Fruit fly (Drosophila melanogaster) whole organism, embryonic: Measurements from ENCODE around the gene Reck.

Experiments
- Atf3 ChIP-seq: fragments of 200-800 bp; sonication (Bioruptor generic); optimal IDR thresholded peaks from 3 replicates; lab custom pipeline; 2016; ENCODE audit warnings: missing biosample characterization, missing genetic modification characterization
- CG10209 ChIP-seq: fragments of 200-800 bp; sonication (Bioruptor generic); optimal IDR thresholded peaks from 3 replicates; lab custom pipeline; 2017; ENCODE audit warnings: missing biosample characterization, mild to moderate bottlenecking, missing genetic modification characterization, missing genetic modification reagents
- CG10267 ChIP-seq: fragments of 200-800 bp; sonication (Bioruptor generic); optimal IDR thresholded peaks from 2 replicates; lab custom pipeline; 2018; ENCODE audit warnings: missing biosample characterization, mild to moderate bottlenecking, missing genetic modification characterization, moderate library complexity
- CG10959 ChIP-seq: fragments of 200-800 bp; sonication (Bioruptor generic); IDR thresholded peaks from 2 replicates; pipeline ENCODE4 v1.3.6; 2022; ENCODE audit warnings: missing biosample characterization, missing genetic modification characterization
- CG12071 ChIP-seq: fragments of 200-800 bp; sonication (Bioruptor generic); optimal IDR thresholded peaks from 3 replicates; lab custom pipeline; 2018; ENCODE audit warnings: missing biosample characterization, mild to moderate bottlenecking, missing genetic modification characterization
- CG13123 ChIP-seq: fragments of 200-800 bp; sonication (Bioruptor generic); optimal IDR thresholded peaks from 2 replicates; lab custom pipeline; 2016; ENCODE audit warnings: missing biosample characterization, missing genetic modification characterization
- CG13287 ChIP-seq: fragments of 200-800 bp; sonication (Bioruptor generic); IDR thresholded peaks from 2 replicates; pipeline ENCODE4 v1.3.6; 2022; ENCODE audit warnings: missing biosample characterization, missing genetic modification characterization; ENCODE audit not compliant: partially characterized antibody
- CG13424 ChIP-seq: fragments of 200-800 bp; sonication (Bioruptor generic); optimal IDR thresholded peaks from 2 replicates; lab custom pipeline; 2019; ENCODE audit warnings: missing biosample characterization, mild to moderate bottlenecking, missing genetic modification characterization, moderate library complexity
- CG15011 ChIP-seq: fragments of 200-800 bp; sonication (Bioruptor generic); optimal IDR thresholded peaks from 3 replicates; lab custom pipeline; 2018; ENCODE audit warnings: missing biosample characterization, mild to moderate bottlenecking, missing genetic modification characterization
- CG18764 ChIP-seq: fragments of 200-800 bp; sonication (Bioruptor generic); optimal IDR thresholded peaks from 3 replicates; lab custom pipeline; 2016; ENCODE audit warnings: missing biosample characterization, missing genetic modification characterization
- CG2120 ChIP-seq: fragments of 200-800 bp; sonication (Bioruptor generic); optimal IDR thresholded peaks from 3 replicates; lab custom pipeline; 2016; ENCODE audit warnings: missing biosample characterization, missing genetic modification characterization
- CG2199 ChIP-seq: fragments of 200-800 bp; sonication (Bioruptor generic); IDR thresholded peaks from 3 replicates; pipeline ENCODE4 v1.3.6; 2022; ENCODE audit warnings: missing biosample characterization, missing genetic modification characterization
- CG30403 ChIP-seq: fragments of 200-800 bp; sonication (Bioruptor generic); optimal IDR thresholded peaks from 3 replicates; lab custom pipeline; 2016; ENCODE audit warnings: missing biosample characterization, missing genetic modification characterization
- CG32767 ChIP-seq: fragments of 200-800 bp; sonication (Bioruptor generic); IDR thresholded peaks from 2 replicates; pipeline ENCODE4 v1.3.6; 2022; ENCODE audit warnings: missing biosample characterization, missing genetic modification characterization
- CG3847 ChIP-seq: fragments of 200-800 bp; sonication (Bioruptor generic); IDR thresholded peaks from 2 replicates; pipeline ENCODE4 v1.3.6; 2022; ENCODE audit warnings: missing biosample characterization, missing genetic modification characterization
- CG4282 ChIP-seq: fragments of 200-800 bp; sonication (Bioruptor generic); optimal IDR thresholded peaks from 2 replicates; lab custom pipeline; 2016; ENCODE audit warnings: missing biosample characterization, missing genetic modification characterization
- CG4854 ChIP-seq: fragments of 200-800 bp; sonication (Bioruptor generic); optimal IDR thresholded peaks from 2 replicates; lab custom pipeline; 2016; ENCODE audit warnings: missing biosample characterization, missing genetic modification characterization, inconsistent platforms
- CG6175 ChIP-seq: fragments of 200-800 bp; sonication (Bioruptor generic); IDR thresholded peaks from 3 replicates; pipeline ENCODE4 v1.3.6; 2022; ENCODE audit warnings: missing biosample characterization, missing genetic modification characterization
- CG8290 ChIP-seq, 3 experiments: fragments of 200-800 bp; sonication (Bioruptor generic); optimal IDR thresholded peaks; 2 replicates each; lab custom pipeline; 2016 to 2019; ENCODE audit warnings: missing biosample characterization in 3 of 3, missing genetic modification characterization in 3 of 3, mild to moderate bottlenecking in 2 of 3, moderate library complexity in 1 of 3
- CG8478 ChIP-seq: fragments of >200 bp; optimal IDR thresholded peaks from 2 replicates; lab custom pipeline; 2018
- CG8924 ChIP-seq: fragments of 200-800 bp; optimal IDR thresholded peaks from 3 replicates; lab custom pipeline; 2019; ENCODE audit warnings: missing biosample characterization, mild to moderate bottlenecking, missing genetic modification characterization, moderate library complexity
- GATAe ChIP-seq: fragments of 200-800 bp; sonication (Bioruptor generic); conservative IDR thresholded peaks from 2 replicates; pipeline ENCODE4 v1.3.6; 2022; ENCODE audit warnings: missing biosample characterization, missing genetic modification characterization
- Hmr ChIP-seq: fragments of 200-800 bp; sonication (Bioruptor generic); optimal IDR thresholded peaks from 3 replicates; lab custom pipeline; 2017; ENCODE audit warnings: mild to moderate bottlenecking, missing biosample characterization, missing genetic modification reagents, missing genetic modification characterization
- Hr39 ChIP-seq: fragments of >200 bp; optimal IDR thresholded peaks from 2 replicates; lab custom pipeline; 2017
- Hsf ChIP-seq: fragments of 200-800 bp; sonication (Bioruptor generic); optimal IDR thresholded peaks from 3 replicates; lab custom pipeline; 2016; ENCODE audit warnings: missing biosample characterization, missing genetic modification characterization
- Lpt ChIP-seq: fragments of >200 bp; optimal IDR thresholded peaks from 2 replicates; lab custom pipeline; 2018; ENCODE audit warnings: missing biosample characterization, missing genetic modification characterization
- MESR4 ChIP-seq: fragments of 200-800 bp; sonication (Bioruptor generic); optimal IDR thresholded peaks from 2 replicates; lab custom pipeline; 2018; ENCODE audit warnings: missing biosample characterization, mild to moderate bottlenecking, missing genetic modification characterization, moderate library complexity
- Mad ChIP-seq: fragments of 200-800 bp; sonication (Bioruptor generic); optimal IDR thresholded peaks from 2 replicates; lab custom pipeline; 2016; ENCODE audit warnings: missing biosample characterization, missing genetic modification characterization
- NfI ChIP-seq: fragments of 200-800 bp; sonication (Bioruptor generic); optimal IDR thresholded peaks from 3 replicates; lab custom pipeline; 2018; ENCODE audit warnings: missing biosample characterization, mild to moderate bottlenecking, missing genetic modification characterization, moderate library complexity
- Ptx1 ChIP-seq: fragments of 200-800 bp; sonication (Bioruptor generic); IDR thresholded peaks from 2 replicates; pipeline ENCODE4 v1.3.6; 2022; ENCODE audit warnings: missing biosample characterization, missing genetic modification characterization
- Xrp1 ChIP-seq: fragments of 200-800 bp; sonication (Bioruptor generic); IDR thresholded peaks from 2 replicates; pipeline ENCODE4 v1.3.6; 2022; ENCODE audit warnings: missing biosample characterization, missing genetic modification characterization
- ab ChIP-seq: fragments of 200-800 bp; sonication (Bioruptor generic); optimal IDR thresholded peaks from 2 replicates; lab custom pipeline; 2016; ENCODE audit warnings: missing biosample characterization, missing genetic modification characterization
- aop ChIP-seq: fragments of 200-800 bp; sonication (Bioruptor generic); IDR thresholded peaks from 2 replicates; pipeline ENCODE4 v1.3.6; 2022; ENCODE audit warnings: missing biosample characterization, missing genetic modification characterization
- ap ChIP-seq: fragments of 200-800 bp; sonication (Bioruptor generic); IDR thresholded peaks from 2 replicates; pipeline ENCODE4 v1.3.6; 2022; ENCODE audit warnings: missing biosample characterization, missing genetic modification characterization
- br ChIP-seq: fragments of >200 bp; optimal IDR thresholded peaks from 2 replicates; lab custom pipeline; 2017
- chinmo ChIP-seq: fragments of 200-800 bp; sonication (Bioruptor generic); IDR thresholded peaks from 4 replicates; pipeline ENCODE4 v1.3.6; 2022; ENCODE audit warnings: missing biosample characterization, missing genetic modification characterization; ENCODE audit not compliant: partially characterized antibody
- croc ChIP-seq: fragments of 200-800 bp; sonication (Bioruptor generic); conservative IDR thresholded peaks from 3 replicates; pipeline ENCODE4 v1.3.6; 2022; ENCODE audit warnings: missing biosample characterization, missing genetic modification characterization
- dimm ChIP-seq: fragments of 200-800 bp; sonication (Bioruptor generic); IDR thresholded peaks from 2 replicates; pipeline ENCODE4 v1.3.6; 2022; ENCODE audit warnings: missing biosample characterization, missing genetic modification characterization
- dmrt11E ChIP-seq: fragments of 200-800 bp; sonication (Bioruptor generic); optimal IDR thresholded peaks from 3 replicates; lab custom pipeline; 2018; ENCODE audit warnings: missing biosample characterization, mild to moderate bottlenecking, missing genetic modification characterization, moderate library complexity
- ham ChIP-seq: fragments of 200-800 bp; sonication (Bioruptor generic); IDR thresholded peaks from 2 replicates; pipeline ENCODE4 v1.3.6; 2022; ENCODE audit warnings: missing biosample characterization, missing genetic modification characterization
- hkb ChIP-seq, 2 experiments: fragments of 200-800 bp in 1 of 2; fragments of >200 bp in 1 of 2; sonication (Bioruptor generic) in 1 of 2; IDR thresholded peaks in 1 of 2; optimal IDR thresholded peaks in 1 of 2; 2 replicates each; pipeline versions ENCODE4 v1.3.6 to Lab custom; 2017 to 2022; ENCODE audit warnings: missing biosample characterization in 1 of 2, missing genetic modification characterization in 1 of 2
- kah ChIP-seq: fragments of 200-800 bp; sonication (Bioruptor generic); optimal IDR thresholded peaks from 2 replicates; lab custom pipeline; 2018; ENCODE audit warnings: missing biosample characterization, mild to moderate bottlenecking, missing genetic modification characterization
- lov ChIP-seq, 2 experiments: fragments of 200-800 bp in 1 of 2; fragments of >200 bp in 1 of 2; sonication (Bioruptor generic) in 1 of 2; IDR thresholded peaks in 1 of 2; optimal IDR thresholded peaks in 1 of 2; 2 replicates in 1 of 2; 3 replicates in 1 of 2; pipeline versions ENCODE4 v1.3.6 to Lab custom; 2017 to 2022; ENCODE audit warnings: missing biosample characterization in 1 of 2, missing genetic modification characterization in 1 of 2
- nmo ChIP-seq: fragments of 200-800 bp; sonication (Bioruptor generic); optimal IDR thresholded peaks from 2 replicates; lab custom pipeline; 2018; ENCODE audit warnings: missing biosample characterization, mild to moderate bottlenecking, missing genetic modification characterization, moderate library complexity
- nom ChIP-seq: fragments of 200-800 bp; sonication (Bioruptor generic); optimal IDR thresholded peaks from 2 replicates; lab custom pipeline; 2017; ENCODE audit warnings: missing biosample characterization, missing genetic modification characterization, mild to moderate bottlenecking, moderate library complexity, missing genetic modification reagents
- onecut ChIP-seq: fragments of 200-800 bp; sonication (Bioruptor generic); IDR thresholded peaks from 2 replicates; pipeline ENCODE4 v1.3.6; 2022; ENCODE audit warnings: missing biosample characterization, missing genetic modification characterization
- ttk ChIP-seq: fragments of 200-800 bp; sonication (Bioruptor generic); IDR thresholded peaks from 2 replicates; pipeline ENCODE4 v2.1.2; 2022; ENCODE audit warnings: missing biosample characterization, missing genetic modification characterization
- wdn ChIP-seq: fragments of 200-800 bp; sonication (Bioruptor generic); IDR thresholded peaks from 2 replicates; pipeline ENCODE4 v1.3.6; 2022; ENCODE audit warnings: missing biosample characterization, missing genetic modification characterization

Gene Reck

DNA sequence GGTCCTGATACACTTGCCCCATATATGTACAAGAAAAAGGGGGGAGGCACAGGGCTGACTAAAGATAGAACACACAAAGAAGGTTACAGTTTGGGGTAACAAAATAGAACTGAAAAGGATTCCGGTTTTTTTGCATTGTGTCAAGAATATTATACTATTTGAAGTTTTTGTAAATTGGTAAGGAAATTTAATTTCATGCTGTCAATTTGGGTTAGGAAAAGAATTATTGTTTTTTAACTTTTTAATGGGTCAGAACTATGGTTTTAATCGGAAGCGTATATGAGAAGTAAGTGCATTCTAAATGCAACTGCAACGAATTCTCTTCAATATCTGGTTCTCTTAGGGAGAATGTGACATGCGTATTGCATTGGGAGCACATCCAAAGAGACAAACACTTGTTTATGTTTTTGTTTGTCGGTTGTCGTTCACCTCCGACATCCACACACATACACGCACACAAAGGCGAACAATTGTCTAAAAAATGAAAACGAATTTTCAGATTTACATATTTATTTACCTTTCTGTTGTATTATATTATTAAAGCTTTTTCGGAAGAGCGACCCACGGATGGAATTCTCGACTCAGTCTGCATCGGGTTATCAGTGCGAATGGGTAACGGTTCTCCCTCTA lies 29.2 kb downstream of the Reck start, which contains the start of gene mnd (continued):
- 0 out of 3 replicates have a peak, but pooled peaks have one; percentile 24 for TF ChIP-seq CG2199 (GFP tag; lab: Robert Waterston, UW)
- peak; percentile 7; the same call in 1 of the 2 replicates for TF ChIP-seq Xrp1 (GFP tag; lab: Robert Waterston, UW)
- peak; percentile 13 for TF ChIP-seq dmrt11E (tag; lab: Kevin White, UChicago)
- peak; percentile 25 for TF ChIP-seq nom (GFP tag; lab: Kevin White, UChicago)

DNA sequence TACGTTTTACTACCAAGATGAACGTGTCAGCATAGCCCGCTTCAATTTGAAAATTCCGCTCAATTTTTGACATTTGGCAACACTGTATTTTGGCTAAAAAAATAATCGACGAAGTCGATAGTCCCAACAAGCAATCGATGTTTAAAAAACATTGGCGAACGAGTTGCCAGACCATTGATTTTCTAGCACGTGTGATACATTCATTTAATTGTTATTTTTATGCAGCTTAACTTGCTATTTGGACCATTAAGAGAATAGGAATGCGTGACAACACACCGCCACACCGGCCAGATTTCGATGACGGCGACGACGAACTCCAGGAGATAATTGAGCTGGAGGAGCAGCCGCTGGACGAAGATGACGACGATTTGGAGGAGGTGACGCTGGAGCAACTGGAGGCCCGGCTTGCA lies 31.2 kb downstream of the Reck start, which contains the start of gene CG5114:
CG5114 (plus strand) TSS at position 161 of the 410 bp plus-strand sequence.
- TF ChIP-seq ap (GFP tag; lab: Robert Waterston, UW) (no peak), onecut (peak; percentile 33), hkb (optimal IDR thresholded peaks at IDR 0.05; lab: Kevin White, UChicago) (no peak), hkb (GFP tag; IDR thresholded peaks at IDR 0.05; lab: Robert Waterston, UW) (no peak), CG13424 (tag; lab: Kevin White, UChicago) (peak; percentile 20), GATAe (GFP tag; lab: Robert Waterston, UW) (no peak), dimm (no peak), br (no peak), aop (no peak), CG10267 (tag; lab: Kevin White, UChicago) (peak; percentile 99), CG13287 (GFP tag; lab: Robert Waterston, UW) (peak; percentile 97), CG3847 (GFP tag; lab: Robert Waterston, UW) (peak; percentile 89), Lpt (GFP tag; lab: Kevin White, UChicago) (no peak), CG8290 (GFP tag; optimal IDR thresholded peaks at IDR 0.05; lab: Kevin White, UChicago) (no peak), CG8290 (tag; optimal IDR thresholded peaks at IDR 0.05; lab: Kevin White, UChicago) (peak in 1 of 2 experiments; percentile 83), CG12071 (GFP tag; lab: Kevin White, UChicago) (no peak), MESR4 (GFP tag; lab: Kevin White, UChicago) (peak; percentile 88), NfI (GFP tag; lab: Kevin White, UChicago) (peak; percentile 56), CG30403 (peak; percentile 50), Atf3 (no peak), Hr39 (lab: Kevin White, UChicago) (no peak), Hsf (GFP tag; lab: Kevin White, UChicago) (peak; percentile 42), CG2120 (GFP tag; lab: Kevin White, UChicago) (peak; percentile 62), croc (no peak), CG13123 (GFP tag; lab: Kevin White, UChicago) (no peak), CG8924 (peak; percentile 52), nmo (GFP tag; lab: Kevin White, UChicago) (peak; percentile 66), Mad (peak; percentile 43), CG6175 (no peak), lov (optimal IDR thresholded peaks at IDR 0.05; lab: Kevin White, UChicago) (no peak), lov (GFP tag; IDR thresholded peaks at IDR 0.05; lab: Robert Waterston, UW) (no peak), ham (GFP tag; lab: Robert Waterston, UW) (no peak), ab (peak; percentile 19), CG15011 (GFP tag; lab: Kevin White, UChicago) (no peak), CG8478 (no peak), Hmr (GFP tag; lab: Kevin White, UChicago) (peak; percentile 41), Ptx1 (GFP tag; lab: Robert Waterston, UW) (no peak), CG10959 (GFP tag; lab: Robert Waterston, UW) (no peak), CG4854 (GFP tag; lab: Kevin White, UChicago) (peak; percentile 24), ttk (GFP tag; lab: Robert Waterston, UW) (no peak), CG10209 (GFP tag; lab: Kevin White, UChicago) (no peak), wdn (GFP tag; lab: Robert Waterston, UW) (no peak), CG18764 (GFP tag; lab: Kevin White, UChicago) (no peak), CG32767 (GFP tag; lab: Robert Waterston, UW) (no peak), chinmo (GFP tag; lab: Robert Waterston, UW) (0 out of 4 replicates have a peak, but pooled peaks have one; percentile 85), kah (GFP tag; lab: Kevin White, UChicago) (no peak), CG4282 (no peak)
